Worm (Caenorhabditis elegans): ENCODE data around the gene C35D10.7.
A peak's percentile ranks its signal among the peaks of the same experiment; 100 is the strongest.

Gene C35D10.7

ce11 chrIII:4854918-4855317, 1.1 kb upstream of the C35D10.7 start, which contains the start of gene C35D10.8 (continued):
- TF ChIP-seq spr-1 (tag; optimal IDR thresholded peaks at IDR 0.05): no peak
- no peak for TF ChIP-seq fkh-10 (GFP tag; optimal IDR thresholded peaks at IDR 0.05)

ce11 chrIII:4856992-4857391, 999 bp downstream of the C35D10.7 start:
- TF ChIP-seq unc-62 (GFP tag; optimal IDR thresholded peaks at IDR 0.05 in 1 of 2) (peak in 1 of 2 experiments; percentile 98), unc-62 (tag; optimal IDR thresholded peaks at IDR 0.05) (no peak), pha-4 (GFP tag; IDR thresholded peaks at IDR 0.05) (no peak), pha-4 (tag; optimal IDR thresholded peaks at IDR 0.05) (no peak), ceh-28 (tag; optimal IDR thresholded peaks at IDR 0.05) (no peak)

- TF ChIP-seq ces-1 (GFP tag; optimal IDR thresholded peaks at IDR 0.05) (no peak), vab-7 (GFP tag; IDR thresholded peaks at IDR 0.05) (no peak), nhr-48 (tag; optimal IDR thresholded peaks at IDR 0.05) (no peak)
These were observed 3.0 kb downstream of the C35D10.7 start, which contains the start of gene C35D10.6 for ce11 chrIII:4859039-4859438. TSS of gene C35D10.6 (plus strand) at chrIII:4859339.

- TF ChIP-seq unc-130 (GFP tag; optimal IDR thresholded peaks at IDR 0.05): peak; percentile 50
- TF ChIP-seq mes-2 (tag; optimal IDR thresholded peaks at IDR 0.05; ENCODE audit: poor library complexity, severe bottlenecking): peak; percentile 55
- TF ChIP-seq daf-12 (tag; optimal IDR thresholded peaks at IDR 0.05): no peak
- TF ChIP-seq fkh-10 (GFP tag; optimal IDR thresholded peaks at IDR 0.05): no peak
- peak in 1 of 2 experiments; percentile 50 for TF ChIP-seq hif-1 (tag; optimal IDR thresholded peaks at IDR 0.05)
- no peak for TF ChIP-seq nhr-48 (tag; optimal IDR thresholded peaks at IDR 0.05)
These were observed 5.9 kb downstream of the C35D10.7 start, which contains the start of the genes C35D10.10 and C35D10.5 for ce11 chrIII:4861744-4862401. TSS of gene C35D10.10 (minus strand) at chrIII:4861794. TSS of gene C35D10.5 (plus strand) at chrIII:4862351.

- no peak for TF ChIP-seq snpc-1.2 (GFP tag; IDR thresholded peaks at IDR 0.05)
- TF ChIP-seq lsy-2 (tag; optimal IDR thresholded peaks at IDR 0.05): no peak
- TF ChIP-seq F49E8.2 (tag; optimal IDR thresholded peaks at IDR 0.05; ENCODE audit: borderline replicate concordance): no peak
- TF ChIP-seq mes-2 (tag; optimal IDR thresholded peaks at IDR 0.05; ENCODE audit: poor library complexity, severe bottlenecking): no peak
- TF ChIP-seq dmd-6 (GFP tag; IDR thresholded peaks at IDR 0.05): no peak
- TF ChIP-seq zag-1 (tag; optimal IDR thresholded peaks at IDR 0.05): no peak
- TF ChIP-seq Y5F2A.4 (GFP tag; optimal IDR thresholded peaks at IDR 0.05): no peak
- TF ChIP-seq daf-12 (tag; optimal IDR thresholded peaks at IDR 0.05): no peak
- no peak for TF ChIP-seq hmg-1.1 (GFP tag; IDR thresholded peaks at IDR 0.05)
- TF ChIP-seq F37D6.2 (tag; optimal IDR thresholded peaks at IDR 0.05): no peak
These were observed 7.1 kb downstream of the C35D10.7 start, which contains the start of gene coq-8 for ce11 chrIII:4863127-4863526. TSS of gene coq-8 (plus strand) at chrIII:4863427.

- no peak for TF ChIP-seq zag-1 (tag; optimal IDR thresholded peaks at IDR 0.05)
- TF ChIP-seq madf-5 (GFP tag; IDR thresholded peaks at IDR 0.05): no peak
- TF ChIP-seq ZK337.2 (GFP tag; IDR thresholded peaks at IDR 0.05): no peak
- no peak for TF ChIP-seq snpc-1.2 (GFP tag; IDR thresholded peaks at IDR 0.05)
- TF ChIP-seq mxl-2 (GFP tag; conservative IDR thresholded peaks at IDR 0.05): no peak
- TF ChIP-seq hlh-11 (tag; optimal IDR thresholded peaks at IDR 0.05): no peak
- TF ChIP-seq gei-8 (GFP tag; optimal IDR thresholded peaks at IDR 0.05): no peak
- no peak for TF ChIP-seq spr-1 (tag; optimal IDR thresholded peaks at IDR 0.05)
- TF ChIP-seq daf-12 (tag; optimal IDR thresholded peaks at IDR 0.05): no peak
- no peak for TF ChIP-seq dmd-9 (GFP tag; IDR thresholded peaks at IDR 0.05)
- no peak for TF ChIP-seq F26F4.8 (GFP tag; conservative IDR thresholded peaks at IDR 0.05)
- no peak for TF ChIP-seq ama-1 (optimal IDR thresholded peaks at IDR 0.05)
- no peak for TF ChIP-seq R02D3.7 (tag; optimal IDR thresholded peaks at IDR 0.05)
- TF ChIP-seq ces-1 (GFP tag; optimal IDR thresholded peaks at IDR 0.05): no peak
- TF ChIP-seq arid-1 (GFP tag; conservative IDR thresholded peaks at IDR 0.05): no peak
- no peak for TF ChIP-seq ceh-20 (GFP tag; IDR thresholded peaks at IDR 0.05)
- TF ChIP-seq hlh-30 (tag; optimal IDR thresholded peaks at IDR 0.05; ENCODE audit: insufficient read depth): no peak
- TF ChIP-seq Y75B8A.6 (GFP tag; IDR thresholded peaks at IDR 0.05): no peak
- no peak for TF ChIP-seq nhr-6 (tag; optimal IDR thresholded peaks at IDR 0.05)
- TF ChIP-seq sdz-12 (GFP tag; optimal IDR thresholded peaks at IDR 0.05): no peak
These were observed 10.8 kb downstream of the C35D10.7 start, which contains the start of gene C35D10.17 for ce11 chrIII:4866762-4867161. TSS of gene C35D10.17 (plus strand) at chrIII:4867062.

Data from whole organism, L4 larva.